Fruit fly (Drosophila melanogaster) whole organism: ENCODE measurements around the gene Orc5.

Experiments used
- CG8478 ChIP-seq: fragments of >200 bp; optimal IDR thresholded peaks from 2 replicates; lab custom pipeline; 2018; ENCODE audit warnings: inconsistent platforms
- Dll ChIP-seq: fragments of >200 bp; optimal IDR thresholded peaks from 2 replicates; lab custom pipeline; 2017
- EcR ChIP-seq, 2 experiments: fragments of >200 bp; optimal IDR thresholded peaks; 2 replicates each; lab custom pipeline; 2017; ENCODE audit warnings: missing biosample characterization in 2 of 2, missing genetic modification characterization in 2 of 2, missing genetic modification reagents in 2 of 2
- pan ChIP-seq: fragments of >200 bp; optimal IDR thresholded peaks from 2 replicates; lab custom pipeline; 2017
- psq ChIP-seq: fragments of >200 bp; optimal IDR thresholded peaks from 2 replicates; lab custom pipeline; 2017
- usp ChIP-seq: fragments of >200 bp; optimal IDR thresholded peaks from 2 replicates; lab custom pipeline; 2017; ENCODE audit warnings: missing biosample characterization, missing genetic modification characterization, mixed read lengths

The Orc5 gene

dm6 chr2L:13835002-13835910, 5.6 kb downstream of the Orc5 start, which contains the start of the genes mRpS23 and CenG1A:
TSS of gene mRpS23 (minus strand) at chr2L:13835072.
TSS of gene CenG1A (plus strand) at chr2L:13835564.
- no peak for TF ChIP-seq usp
- TF ChIP-seq CG8478 (lab: Kevin White, UChicago) = no peak
- TF ChIP-seq EcR (GFP tag; optimal IDR thresholded peaks at IDR 0.05; lab: Kevin White, UChicago) = no peak

dm6 chr2L:13835959-13836358, 6.3 kb downstream of the Orc5 start:
- TF ChIP-seq usp (no peak), CG8478 (lab: Kevin White, UChicago) (no peak), Dll (lab: Kevin White, UChicago) (no peak)

- TF ChIP-seq Dll (lab: Kevin White, UChicago) (no peak), CG8478 (lab: Kevin White, UChicago) (no peak), EcR (GFP tag; optimal IDR thresholded peaks at IDR 0.05; lab: Kevin White, UChicago) (no peak), psq (lab: Kevin White, UChicago) (no peak), pan (lab: Kevin White, UChicago) (no peak), usp (no peak)
Observed at dm6 chr2L:13837579-13837978, 7.9 kb downstream of the Orc5 start.

- TF ChIP-seq EcR (GFP tag; optimal IDR thresholded peaks at IDR 0.05; lab: Kevin White, UChicago) (no peak), psq (lab: Kevin White, UChicago) (no peak), pan (lab: Kevin White, UChicago) (no peak), usp (no peak), CG8478 (lab: Kevin White, UChicago) (no peak), Dll (lab: Kevin White, UChicago) (no peak)
Observed at dm6 chr2L:13838647-13839390, 9.2 kb downstream of the Orc5 start.

dm6 chr2L:13839744-13840151, 10.1 kb downstream of the Orc5 start:
- no peak for TF ChIP-seq CG8478 (lab: Kevin White, UChicago)
- TF ChIP-seq Dll (lab: Kevin White, UChicago) = no peak
- no peak for TF ChIP-seq EcR (GFP tag; optimal IDR thresholded peaks at IDR 0.05; lab: Kevin White, UChicago)
- TF ChIP-seq usp = no peak
- TF ChIP-seq psq (lab: Kevin White, UChicago) = no peak
- TF ChIP-seq pan (lab: Kevin White, UChicago) = no peak

- TF ChIP-seq psq (lab: Kevin White, UChicago) = no peak
- no peak for TF ChIP-seq pan (lab: Kevin White, UChicago)
- TF ChIP-seq Dll (lab: Kevin White, UChicago) = no peak
- no peak for TF ChIP-seq EcR (GFP tag; optimal IDR thresholded peaks at IDR 0.05; lab: Kevin White, UChicago)
- no peak for TF ChIP-seq usp
- TF ChIP-seq CG8478 (lab: Kevin White, UChicago) = no peak
Observed at dm6 chr2L:13841508-13841907, 11.9 kb downstream of the Orc5 start, which contains the start of gene CG33307. TSS of gene CG33307 (minus strand) at chr2L:13841520.

- no peak for TF ChIP-seq Dll (lab: Kevin White, UChicago)
- TF ChIP-seq CG8478 (lab: Kevin White, UChicago) = no peak
- no peak for TF ChIP-seq psq (lab: Kevin White, UChicago)
- no peak for TF ChIP-seq usp
- no peak for TF ChIP-seq pan (lab: Kevin White, UChicago)
- no peak for TF ChIP-seq EcR (GFP tag; optimal IDR thresholded peaks at IDR 0.05; lab: Kevin White, UChicago)
Observed at dm6 chr2L:13842078-13842477, 12.4 kb downstream of the Orc5 start.

- no peak for TF ChIP-seq Dll (lab: Kevin White, UChicago)
- TF ChIP-seq psq (lab: Kevin White, UChicago) = no peak
- TF ChIP-seq pan (lab: Kevin White, UChicago) = no peak
- no peak for TF ChIP-seq CG8478 (lab: Kevin White, UChicago)
- no peak for TF ChIP-seq EcR (GFP tag; optimal IDR thresholded peaks at IDR 0.05; lab: Kevin White, UChicago)
- no peak for TF ChIP-seq usp
Observed at dm6 chr2L:13842572-13842971, 12.9 kb downstream of the Orc5 start.

dm6 chr2L:13843692-13844284, 14.2 kb downstream of the Orc5 start, which contains the start of gene CG33306:
TSS of gene CG33306 (minus strand) at chr2L:13843742.
- no peak for TF ChIP-seq usp
- no peak for TF ChIP-seq Dll (lab: Kevin White, UChicago)
- TF ChIP-seq EcR (GFP tag; optimal IDR thresholded peaks at IDR 0.05; lab: Kevin White, UChicago) = no peak
- TF ChIP-seq psq (lab: Kevin White, UChicago) = no peak
- no peak for TF ChIP-seq pan (lab: Kevin White, UChicago)

- TF ChIP-seq pan (lab: Kevin White, UChicago) (no peak), EcR (GFP tag; optimal IDR thresholded peaks at IDR 0.05; lab: Kevin White, UChicago) (no peak), Dll (lab: Kevin White, UChicago) (no peak), CG8478 (lab: Kevin White, UChicago) (no peak), psq (lab: Kevin White, UChicago) (no peak), usp (no peak)
Observed at dm6 chr2L:13845178-13845577, 15.5 kb downstream of the Orc5 start, which contains the start of gene CG8997. TSS of gene CG8997 (minus strand) at chr2L:13845325.

dm6 chr2L:13846239-13846802, 16.7 kb downstream of the Orc5 start, which contains the start of gene CG7916:
TSS of gene CG7916 (plus strand) at chr2L:13846752.
- no peak for TF ChIP-seq psq (lab: Kevin White, UChicago)
